Worm (Caenorhabditis elegans): Measurements from ENCODE around the gene ule-2.

ule-2 gene

DNA sequence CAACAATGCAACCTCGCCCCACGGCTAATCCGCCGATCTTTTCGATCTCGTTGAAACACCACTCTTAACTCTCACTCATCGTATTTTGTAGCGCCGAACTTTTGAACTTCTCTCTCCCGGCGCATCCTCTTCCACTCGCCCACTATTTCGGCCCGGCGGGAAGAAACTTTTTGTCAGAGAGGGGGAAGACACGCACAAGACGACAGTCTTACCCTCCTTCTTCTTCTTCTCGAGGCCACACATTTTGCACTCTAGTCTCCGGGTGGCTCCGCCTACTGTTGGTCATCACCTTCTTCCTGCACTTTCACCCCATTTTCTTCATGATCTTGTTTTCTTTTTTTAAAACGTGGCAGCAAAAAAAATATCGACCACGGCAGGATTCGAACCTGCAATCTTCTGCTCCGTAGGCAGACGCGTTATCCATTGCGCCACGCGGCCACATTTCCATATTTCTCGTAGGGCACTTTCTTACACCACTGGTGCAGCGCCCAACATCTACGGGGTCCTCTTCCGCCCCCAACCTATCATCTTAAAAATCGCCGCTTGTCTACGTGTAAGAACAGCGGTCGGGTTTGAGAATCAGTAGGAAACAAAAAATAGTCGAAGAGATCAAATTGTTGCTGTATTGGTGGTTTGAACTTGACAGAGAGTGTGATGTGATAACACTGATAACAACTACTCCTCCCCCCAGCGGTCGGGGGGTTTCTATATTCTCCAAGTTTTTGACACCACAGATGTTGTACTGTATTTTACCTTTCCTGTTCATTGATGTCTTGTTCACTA, 23.8 kb upstream of the ule-2 start (continued):
- TF ChIP-seq unc-3 (GFP tag; conservative IDR thresholded peaks at IDR 0.05) (no peak), unc-3 (tag; optimal IDR thresholded peaks at IDR 0.05) (no peak), ceh-9 (tag; optimal IDR thresholded peaks at IDR 0.05) (no peak), nhr-232 (tag; optimal IDR thresholded peaks at IDR 0.05) (no peak), ets-4 (tag; optimal IDR thresholded peaks at IDR 0.05) (no peak), C08G9.2 (tag; optimal IDR thresholded peaks at IDR 0.05) (no peak), dmd-4 (tag; optimal IDR thresholded peaks at IDR 0.05; ENCODE audit: borderline replicate concordance) (peak; percentile 22), elt-4 (tag; optimal IDR thresholded peaks at IDR 0.05) (no peak), unc-42 (tag; optimal IDR thresholded peaks at IDR 0.05) (no peak), dve-1 (tag; optimal IDR thresholded peaks at IDR 0.05) (no peak), pha-2 (tag; optimal IDR thresholded peaks at IDR 0.05) (no peak), K09A11.1 (tag; optimal IDR thresholded peaks at IDR 0.05; ENCODE audit: insufficient read depth) (no peak), ceh-34 (tag; optimal IDR thresholded peaks at IDR 0.05) (peak; percentile 44), ceh-31 (tag; optimal IDR thresholded peaks at IDR 0.05) (peak; percentile 32), fkh-10 (GFP tag; optimal IDR thresholded peaks at IDR 0.05) (no peak), sdc-2 (tag; optimal IDR thresholded peaks at IDR 0.05) (peak; percentile 11), ama-1 (optimal IDR thresholded peaks at IDR 0.05) (no peak), hlh-6 (tag; optimal IDR thresholded peaks at IDR 0.05) (no peak), pqm-1 (tag; optimal IDR thresholded peaks at IDR 0.05) (no peak), madf-2 (tag; optimal IDR thresholded peaks at IDR 0.05) (no peak), che-1 (tag; optimal IDR thresholded peaks at IDR 0.05) (no peak), pat-9 (tag; optimal IDR thresholded peaks at IDR 0.05) (no peak), ceh-22 (tag; optimal IDR thresholded peaks at IDR 0.05) (peak; percentile 0), ceh-6 (GFP tag; optimal IDR thresholded peaks at IDR 0.05) (no peak), npax-4 (tag; optimal IDR thresholded peaks at IDR 0.05) (no peak), pros-1 (tag; optimal IDR thresholded peaks at IDR 0.05) (no peak), ceh-45 (GFP tag; IDR thresholded peaks at IDR 0.05) (no peak), unc-86 (tag; optimal IDR thresholded peaks at IDR 0.05) (no peak), pha-4 (tag; optimal IDR thresholded peaks at IDR 0.05) (no peak), ztf-16 (tag; optimal IDR thresholded peaks at IDR 0.05) (no peak), zip-5 (tag; optimal IDR thresholded peaks at IDR 0.05) (no peak), lim-6 (tag; optimal IDR thresholded peaks at IDR 0.05) (no peak), syd-9 (tag; optimal IDR thresholded peaks at IDR 0.05) (no peak), tbx-2 (tag; optimal IDR thresholded peaks at IDR 0.05) (peak; percentile 59), rnt-1 (tag; optimal IDR thresholded peaks at IDR 0.05) (peak; percentile 62), elt-2 (tag; optimal IDR thresholded peaks at IDR 0.05) (peak; percentile 50)

DNA sequence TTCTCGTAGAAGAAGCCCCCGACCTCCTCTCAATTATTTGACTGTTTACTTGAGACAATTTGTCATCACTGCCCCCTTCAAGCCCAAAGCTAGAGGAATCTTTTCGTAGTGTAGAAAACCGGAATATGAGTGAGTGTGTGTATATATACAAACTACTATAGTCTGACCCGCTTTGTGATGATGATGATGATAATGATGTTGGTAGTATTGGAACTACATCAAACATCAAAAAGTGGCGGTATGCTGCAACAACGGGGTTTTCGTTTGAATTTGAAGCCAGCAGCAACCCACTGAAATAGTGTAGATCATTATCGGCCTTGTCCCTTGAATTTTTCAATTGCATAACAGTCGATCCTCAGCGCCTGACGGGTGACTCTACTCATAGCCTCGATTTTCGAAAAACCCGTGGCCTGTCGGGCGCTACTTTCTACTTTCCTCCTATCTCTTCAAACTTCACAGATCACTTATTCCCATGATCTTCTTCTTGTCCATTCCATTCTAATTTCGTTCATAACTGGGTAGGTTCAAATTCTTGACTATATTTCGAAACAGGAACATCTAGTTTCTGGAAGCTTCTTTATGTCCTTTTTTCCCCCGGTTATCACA, 22.9 kb upstream of the ule-2 start:
- no peak for TF ChIP-seq rnt-1 (tag; optimal IDR thresholded peaks at IDR 0.05)
- no peak for TF ChIP-seq eyg-1 (tag; optimal IDR thresholded peaks at IDR 0.05)
- no peak for TF ChIP-seq nhr-232 (tag; optimal IDR thresholded peaks at IDR 0.05)
- TF ChIP-seq pat-9 (tag; optimal IDR thresholded peaks at IDR 0.05) = no peak
- no peak for TF ChIP-seq hlh-15 (tag; optimal IDR thresholded peaks at IDR 0.05)
- TF ChIP-seq ceh-31 (tag; optimal IDR thresholded peaks at IDR 0.05) = no peak
- TF ChIP-seq syd-9 (tag; optimal IDR thresholded peaks at IDR 0.05) = no peak
- TF ChIP-seq dmd-4 (tag; optimal IDR thresholded peaks at IDR 0.05; ENCODE audit: borderline replicate concordance) = no peak
